Fruit fly (Drosophila melanogaster) whole organism, embryonic: Measurements from ENCODE around the gene CG42693.
A peak's percentile ranks its signal among the peaks of the same experiment; 100 is the strongest.

Experiments
- Antp ChIP-seq: fragments of 200-800 bp; sonication (Bioruptor generic); optimal IDR thresholded peaks from 3 replicates; lab custom pipeline; 2016; ENCODE audit warnings: missing biosample characterization, missing genetic modification characterization
- BEAF-32 ChIP-seq: fragments of 200-800 bp; sonication (Bioruptor generic); optimal IDR thresholded peaks from 3 replicates; lab custom pipeline; 2017; ENCODE audit warnings: missing biosample characterization, missing genetic modification characterization, mild to moderate bottlenecking, moderate library complexity, missing genetic modification reagents
- BtbVII ChIP-seq: fragments of 200-800 bp; sonication (Bioruptor generic); optimal IDR thresholded peaks from 3 replicates; lab custom pipeline; 2017; ENCODE audit warnings: missing biosample characterization, mild to moderate bottlenecking, missing genetic modification characterization
- CG11085 ChIP-seq: fragments of 200-800 bp; sonication (Bioruptor generic); IDR thresholded peaks from 2 replicates; pipeline ENCODE4 v1.3.6; 2022; ENCODE audit warnings: missing biosample characterization, missing genetic modification characterization
- CG11093 ChIP-seq: fragments of 200-800 bp; sonication (Bioruptor generic); IDR thresholded peaks from 3 replicates; pipeline ENCODE4 v1.3.6; 2022; ENCODE audit warnings: missing biosample characterization, missing genetic modification characterization
- CG11456 ChIP-seq: fragments of 200-800 bp; sonication (Bioruptor generic); IDR thresholded peaks from 3 replicates; pipeline ENCODE4 v1.3.6; 2022; ENCODE audit warnings: missing biosample characterization, missing genetic modification characterization
- CG11504 ChIP-seq: fragments of 200-800 bp; sonication (Bioruptor generic); optimal IDR thresholded peaks from 3 replicates; lab custom pipeline; 2019; ENCODE audit warnings: missing biosample characterization, mild to moderate bottlenecking, missing genetic modification characterization, moderate library complexity
- CG11723 ChIP-seq: fragments of 200-800 bp; sonication (Bioruptor generic); optimal IDR thresholded peaks from 2 replicates; lab custom pipeline; 2017; ENCODE audit warnings: missing biosample characterization, mild to moderate bottlenecking, missing genetic modification characterization
- CG12104 ChIP-seq: fragments of 200-800 bp; sonication (Bioruptor generic); optimal IDR thresholded peaks from 3 replicates; lab custom pipeline; 2016; ENCODE audit warnings: missing biosample characterization, missing genetic modification characterization
- CG15269 ChIP-seq: fragments of 200-800 bp; sonication (Bioruptor generic); optimal IDR thresholded peaks from 2 replicates; lab custom pipeline; 2018; ENCODE audit warnings: missing biosample characterization, mild to moderate bottlenecking, missing genetic modification characterization, moderate library complexity
- CG17385 ChIP-seq: fragments of 200-800 bp; sonication (Bioruptor generic); optimal IDR thresholded peaks from 3 replicates; lab custom pipeline; 2018; ENCODE audit warnings: missing biosample characterization, mild to moderate bottlenecking, missing genetic modification characterization
- CG18476 ChIP-seq: fragments of 200-800 bp; sonication (Bioruptor generic); optimal IDR thresholded peaks from 2 replicates; lab custom pipeline; 2016; ENCODE audit warnings: missing biosample characterization, mild to moderate bottlenecking, missing genetic modification characterization
- CG2129 ChIP-seq: fragments of 200-800 bp; sonication (Bioruptor generic); IDR thresholded peaks from 2 replicates; pipeline ENCODE4 v1.3.6; 2022; ENCODE audit warnings: missing biosample characterization, missing genetic modification characterization; ENCODE audit not compliant: partially characterized antibody
- CG3281 ChIP-seq: fragments of 200-800 bp; sonication (Bioruptor generic); optimal IDR thresholded peaks from 3 replicates; lab custom pipeline; 2017; ENCODE audit warnings: missing biosample characterization, mild to moderate bottlenecking, missing genetic modification characterization
- CG3847 ChIP-seq: fragments of 200-800 bp; sonication (Bioruptor generic); IDR thresholded peaks from 2 replicates; pipeline ENCODE4 v1.3.6; 2022; ENCODE audit warnings: missing biosample characterization, missing genetic modification characterization
- CG3995 ChIP-seq: fragments of 200-800 bp; sonication (Bioruptor generic); optimal IDR thresholded peaks from 3 replicates; lab custom pipeline; 2016; ENCODE audit warnings: missing biosample characterization, missing genetic modification characterization
- CG6765 ChIP-seq: fragments of 200-800 bp; sonication (Bioruptor generic); optimal IDR thresholded peaks from 3 replicates; lab custom pipeline; 2017; ENCODE audit warnings: missing biosample characterization, mild to moderate bottlenecking, missing genetic modification characterization
- CG7556 ChIP-seq: fragments of 200-800 bp; sonication (Bioruptor generic); optimal IDR thresholded peaks from 2 replicates; lab custom pipeline; 2017; ENCODE audit warnings: missing biosample characterization, mild to moderate bottlenecking, missing genetic modification characterization
- CG7786 ChIP-seq: fragments of 200-800 bp; sonication (Bioruptor generic); optimal IDR thresholded peaks from 2 replicates; lab custom pipeline; 2016; ENCODE audit warnings: missing biosample characterization, missing genetic modification characterization
- CG8765 ChIP-seq: fragments of 200-800 bp; sonication (Bioruptor generic); IDR thresholded peaks from 2 replicates; pipeline ENCODE4 v1.3.6; 2022; ENCODE audit warnings: missing biosample characterization, missing genetic modification characterization
- CG8924 ChIP-seq: fragments of 200-800 bp; optimal IDR thresholded peaks from 3 replicates; lab custom pipeline; 2019; ENCODE audit warnings: missing biosample characterization, mild to moderate bottlenecking, missing genetic modification characterization, moderate library complexity
- CG9817 ChIP-seq: fragments of 200-800 bp; sonication (Bioruptor generic); optimal IDR thresholded peaks from 2 replicates; lab custom pipeline; 2018; ENCODE audit warnings: missing biosample characterization, mild to moderate bottlenecking, missing genetic modification characterization, moderate library complexity
- CoRest ChIP-seq: fragments of 200-800 bp; sonication (Bioruptor generic); optimal IDR thresholded peaks from 3 replicates; lab custom pipeline; 2018; ENCODE audit warnings: missing biosample characterization, mild to moderate bottlenecking, missing genetic modification characterization, moderate library complexity
- Hey ChIP-seq: fragments of 200-800 bp; sonication (Bioruptor generic); optimal IDR thresholded peaks from 3 replicates; lab custom pipeline; 2018; ENCODE audit warnings: missing biosample characterization, mild to moderate bottlenecking, missing genetic modification characterization
- HmgD ChIP-seq: fragments of 200-800 bp; sonication (Bioruptor generic); optimal IDR thresholded peaks from 3 replicates; lab custom pipeline; 2016; ENCODE audit warnings: missing biosample characterization, missing genetic modification characterization
- MESR4 ChIP-seq: fragments of 200-800 bp; sonication (Bioruptor generic); optimal IDR thresholded peaks from 2 replicates; lab custom pipeline; 2018; ENCODE audit warnings: missing biosample characterization, mild to moderate bottlenecking, missing genetic modification characterization, moderate library complexity
- Max ChIP-seq: fragments of 200-800 bp; sonication (Bioruptor generic); optimal IDR thresholded peaks from 2 replicates; lab custom pipeline; 2016; ENCODE audit warnings: missing biosample characterization, mild to moderate bottlenecking, missing genetic modification characterization
- Myb ChIP-seq: fragments of 200-800 bp; sonication (Bioruptor generic); optimal IDR thresholded peaks from 2 replicates; lab custom pipeline; 2016; ENCODE audit warnings: missing biosample characterization, missing genetic modification characterization
- Oli ChIP-seq: fragments of 200-800 bp; sonication (Bioruptor generic); optimal IDR thresholded peaks from 2 replicates; lab custom pipeline; 2018; ENCODE audit warnings: missing biosample characterization, mild to moderate bottlenecking, missing genetic modification characterization, moderate library complexity
- Poxn ChIP-seq: fragments of 200-800 bp; sonication (Bioruptor generic); IDR thresholded peaks from 2 replicates; pipeline ENCODE4 v1.3.6; 2022; ENCODE audit warnings: missing biosample characterization, missing genetic modification characterization
- Ravus ChIP-seq: fragments of 200-800 bp; sonication (Bioruptor generic); IDR thresholded peaks from 2 replicates; pipeline ENCODE4 v1.3.6; 2022; ENCODE audit warnings: missing biosample characterization, missing genetic modification characterization
- Spps ChIP-seq: fragments of 200-800 bp; sonication (Bioruptor generic); optimal IDR thresholded peaks from 2 replicates; lab custom pipeline; 2018; ENCODE audit warnings: missing biosample characterization, mild to moderate bottlenecking, missing genetic modification characterization
- Vsx1 ChIP-seq: fragments of 200-800 bp; sonication (Bioruptor generic); optimal IDR thresholded peaks from 2 replicates; lab custom pipeline; 2017; ENCODE audit warnings: missing biosample characterization, mild to moderate bottlenecking, missing genetic modification characterization, missing genetic modification reagents
- ap ChIP-seq: fragments of 200-800 bp; sonication (Bioruptor generic); IDR thresholded peaks from 2 replicates; pipeline ENCODE4 v1.3.6; 2022; ENCODE audit warnings: missing biosample characterization, missing genetic modification characterization
- bab2 ChIP-seq: fragments of 200-800 bp; sonication (Bioruptor generic); optimal IDR thresholded peaks from 2 replicates; lab custom pipeline; 2016; ENCODE audit warnings: missing biosample characterization, missing genetic modification characterization
- cas ChIP-seq: fragments of 200-800 bp; sonication (Bioruptor generic); IDR thresholded peaks from 2 replicates; pipeline ENCODE4 v1.3.6; 2022; ENCODE audit warnings: missing biosample characterization, missing genetic modification characterization
- croc ChIP-seq: fragments of 200-800 bp; sonication (Bioruptor generic); conservative IDR thresholded peaks from 3 replicates; pipeline ENCODE4 v1.3.6; 2022; ENCODE audit warnings: missing biosample characterization, missing genetic modification characterization
- cwo ChIP-seq: fragments of 200-800 bp; sonication (Bioruptor generic); optimal IDR thresholded peaks from 3 replicates; lab custom pipeline; 2017; ENCODE audit warnings: missing biosample characterization, missing genetic modification characterization, mild to moderate bottlenecking, moderate library complexity, missing genetic modification reagents
- emc ChIP-seq: fragments of 200-800 bp; sonication (Bioruptor generic); optimal IDR thresholded peaks from 2 replicates; lab custom pipeline; 2016; ENCODE audit warnings: missing biosample characterization, missing genetic modification characterization
- hb ChIP-seq: fragments of 200-800 bp; sonication (Bioruptor generic); IDR thresholded peaks from 3 replicates; pipeline ENCODE4 v1.3.6; 2022; ENCODE audit warnings: missing biosample characterization, missing genetic modification characterization; ENCODE audit not compliant: partially characterized antibody
- mld ChIP-seq: fragments of 200-800 bp; sonication (Bioruptor generic); IDR thresholded peaks from 3 replicates; pipeline ENCODE4 v1.3.6; 2022; ENCODE audit warnings: missing biosample characterization, missing genetic modification characterization; ENCODE audit not compliant: partially characterized antibody
- pfk ChIP-seq: fragments of 200-800 bp; sonication (Bioruptor generic); optimal IDR thresholded peaks from 2 replicates; lab custom pipeline; 2018; ENCODE audit warnings: missing biosample characterization, mild to moderate bottlenecking, missing genetic modification characterization, moderate library complexity
- pzg ChIP-seq: fragments of 200-800 bp; sonication (Bioruptor generic); optimal IDR thresholded peaks from 3 replicates; lab custom pipeline; 2018; ENCODE audit warnings: missing biosample characterization, mild to moderate bottlenecking, missing genetic modification characterization, moderate library complexity
- schlank ChIP-seq: fragments of 200-800 bp; sonication (Bioruptor generic); optimal IDR thresholded peaks from 2 replicates; lab custom pipeline; 2018; ENCODE audit warnings: missing biosample characterization, mild to moderate bottlenecking, missing genetic modification characterization
- sens ChIP-seq: fragments of 200-800 bp; sonication (Bioruptor generic); peaks from one replicate; lab custom pipeline; 2016; ENCODE audit warnings: missing biosample characterization, missing genetic modification characterization
- sim ChIP-seq: fragments of 200-800 bp; sonication (Bioruptor generic); IDR thresholded peaks from 2 replicates; pipeline ENCODE4 v1.3.6; 2022; ENCODE audit warnings: missing biosample characterization, missing genetic modification characterization
- tin ChIP-seq: fragments of 200-800 bp; sonication (Bioruptor generic); optimal IDR thresholded peaks from 3 replicates; lab custom pipeline; 2016; ENCODE audit warnings: missing biosample characterization, missing genetic modification characterization
- trem ChIP-seq: fragments of 200-800 bp; optimal IDR thresholded peaks from 3 replicates; lab custom pipeline; 2019; ENCODE audit warnings: missing biosample characterization, mild to moderate bottlenecking, missing genetic modification characterization, moderate library complexity
- unpg ChIP-seq: fragments of 200-800 bp; sonication (Bioruptor generic); optimal IDR thresholded peaks from 3 replicates; lab custom pipeline; 2018; ENCODE audit warnings: missing biosample characterization, mild to moderate bottlenecking, missing genetic modification characterization, moderate library complexity

Gene CG42693

dm6 chr3R:31686692-31687351, 21.3 kb downstream of the CG42693 start (continued):
- TF ChIP-seq cwo, result peak; percentile 47
- TF ChIP-seq BtbVII (GFP tag; lab: Kevin White, UChicago), result peak; percentile 48
- TF ChIP-seq sens, result peak; percentile 99
- TF ChIP-seq bab2 (GFP tag; lab: Kevin White, UChicago), result peak; percentile 83
- TF ChIP-seq CG11093 (GFP tag; lab: Robert Waterston, UW), result peak; percentile 78
- peak; percentile 92 for TF ChIP-seq tin
- peak; percentile 68 for TF ChIP-seq CG9817 (tag; lab: Kevin White, UChicago)
- TF ChIP-seq CG11085 (GFP tag; lab: Robert Waterston, UW), result peak; percentile 39; the same call in 1 of the 2 replicates
- peak; percentile 6; the same call in 1 of the 2 replicates for TF ChIP-seq Ravus (GFP tag; lab: Robert Waterston, UW)
- TF ChIP-seq CG11456 (GFP tag; lab: Robert Waterston, UW), result peak; percentile 25; the same call in 1 of the 3 replicates
- peak; percentile 90 for TF ChIP-seq croc (GFP tag; lab: Robert Waterston, UW)
- peak; percentile 95 for TF ChIP-seq Spps (tag; lab: Kevin White, UChicago)
- TF ChIP-seq MESR4 (GFP tag; lab: Kevin White, UChicago), result peak; percentile 8
- peak; percentile 17 for TF ChIP-seq HmgD
- no peak for TF ChIP-seq CG3995
- TF ChIP-seq emc (GFP tag; lab: Kevin White, UChicago), result no peak
- TF ChIP-seq CG7786 (GFP tag; lab: Kevin White, UChicago), result peak; percentile 72
- peak; percentile 87 for TF ChIP-seq CG7556 (GFP tag; lab: Kevin White, UChicago)
- no peak for TF ChIP-seq mld (GFP tag; lab: Robert Waterston, UW)
- TF ChIP-seq schlank, result no peak
- peak; percentile 89 for TF ChIP-seq CG11723 (GFP tag; lab: Kevin White, UChicago)
- no peak for TF ChIP-seq CG2129
- TF ChIP-seq CG6765 (GFP tag; lab: Kevin White, UChicago), result no peak
- no peak for TF ChIP-seq cas (GFP tag; lab: Robert Waterston, UW)
- peak; percentile 82; the same call in 1 of the 2 replicates for TF ChIP-seq sim (GFP tag; lab: Robert Waterston, UW)
- peak; percentile 89 for TF ChIP-seq trem (tag; lab: Kevin White, UChicago)
- peak; percentile 31; the same call in 1 of the 2 replicates for TF ChIP-seq CG8765 (GFP tag; lab: Robert Waterston, UW)
- peak; percentile 78 for TF ChIP-seq Antp (GFP tag; lab: Kevin White, UChicago)
- TF ChIP-seq CG3847 (GFP tag; lab: Robert Waterston, UW), result peak; percentile 58
- 0 out of 3 replicates have a peak, but pooled peaks have one; percentile 18 for TF ChIP-seq hb
- TF ChIP-seq pzg, result no peak
- no peak for TF ChIP-seq pfk (GFP tag; lab: Kevin White, UChicago)
- TF ChIP-seq Myb, result peak; percentile 26
- TF ChIP-seq BEAF-32 (GFP tag; lab: Kevin White, UChicago), result no peak
- TF ChIP-seq CG11504 (tag; lab: Kevin White, UChicago), result peak; percentile 89
- peak; percentile 78 for TF ChIP-seq ap (GFP tag; lab: Robert Waterston, UW)
- peak; percentile 18 for TF ChIP-seq CG3281 (GFP tag; lab: Kevin White, UChicago)
- TF ChIP-seq Poxn (GFP tag; lab: Robert Waterston, UW), result no peak
- peak; percentile 78 for TF ChIP-seq CG18476 (GFP tag; lab: Kevin White, UChicago)
- TF ChIP-seq Max (GFP tag; lab: Kevin White, UChicago), result peak; percentile 79
- peak; percentile 61 for TF ChIP-seq CG15269
- peak; percentile 81 for TF ChIP-seq CG17385
- peak; percentile 93 for TF ChIP-seq unpg (GFP tag; lab: Kevin White, UChicago)
- TF ChIP-seq Hey (tag; lab: Kevin White, UChicago), result peak; percentile 0
- TF ChIP-seq Vsx1 (GFP tag; lab: Kevin White, UChicago), result peak; percentile 62
- peak; percentile 72 for TF ChIP-seq CG12104
- TF ChIP-seq Oli, result peak; percentile 90
- TF ChIP-seq CoRest, result peak; percentile 90
- TF ChIP-seq CG8924 (tag; lab: Kevin White, UChicago), result peak; percentile 87
